Worm (Caenorhabditis elegans) whole organism, L2 larva: Measurements from ENCODE around the gene sqd-1.
"Not testable (repeated sequence)": the region's sequence is repeated elsewhere in the genome, so short reads cannot be mapped to it uniquely, and the experiment has no call there.

ENCODE experiments used
- R02D3.7 ChIP-seq: fragments of 150-350 bp; optimal IDR thresholded peaks from 2 replicates; lab custom pipeline; 2014; ENCODE audit warnings: missing biosample characterization, missing genetic modification characterization
- Y55F3AM.14 ChIP-seq: fragments of 200-800 bp; sonication (Bioruptor generic); optimal IDR thresholded peaks from 2 replicates; lab custom pipeline; 2018; ENCODE audit warnings: mild to moderate bottlenecking, missing genetic modification characterization, missing compliant biosample characterization
- ZK546.5 ChIP-seq: sonication (generic microtip); optimal IDR thresholded peaks from 2 replicates; lab custom pipeline; 2017; ENCODE audit warnings: missing biosample characterization, missing genetic modification characterization
- alr-1 ChIP-seq: fragments of 150-350 bp; optimal IDR thresholded peaks from 2 replicates; lab custom pipeline; 2014; ENCODE audit warnings: missing biosample characterization, missing genetic modification characterization
- aly-2 ChIP-seq: fragments of 150-350 bp; optimal IDR thresholded peaks from 2 replicates; lab custom pipeline; 2014; ENCODE audit warnings: missing biosample characterization, missing genetic modification characterization
- blmp-1 ChIP-seq: sonication (generic microtip); optimal IDR thresholded peaks from 2 replicates; lab custom pipeline; 2017; ENCODE audit warnings: missing genetic modification characterization, mild to moderate bottlenecking, missing compliant biosample characterization, antibody characterized with exemption, moderate library complexity; ENCODE audit not compliant: insufficient read depth
- ceh-16 ChIP-seq: fragments of 150-350 bp; optimal IDR thresholded peaks from 2 replicates; lab custom pipeline; 2014; ENCODE audit warnings: missing biosample characterization, missing genetic modification characterization
- ceh-82 ChIP-seq: fragments of 150-350 bp; optimal IDR thresholded peaks from 2 replicates; lab custom pipeline; 2014; ENCODE audit warnings: missing biosample characterization, missing genetic modification characterization
- crh-2 ChIP-seq: sonication (generic microtip); optimal IDR thresholded peaks from 2 replicates; lab custom pipeline; 2017; ENCODE audit warnings: missing biosample characterization, missing genetic modification characterization
- dmd-4 ChIP-seq: sonication (generic microtip); optimal IDR thresholded peaks from 2 replicates; lab custom pipeline; 2017; ENCODE audit warnings: missing biosample characterization, missing genetic modification characterization
- egl-27 ChIP-seq: sonication (generic microtip); optimal IDR thresholded peaks from 3 replicates; lab custom pipeline; 2017; ENCODE audit warnings: missing biosample characterization, missing genetic modification reagents, missing genetic modification characterization
- fos-1 ChIP-seq: fragments of 150-350 bp; optimal IDR thresholded peaks from 2 replicates; lab custom pipeline; 2014; ENCODE audit warnings: missing biosample characterization, missing genetic modification characterization
- gmeb-1 ChIP-seq: fragments of 150-350 bp; optimal IDR thresholded peaks from 2 replicates; lab custom pipeline; 2014; ENCODE audit warnings: missing biosample characterization, missing genetic modification characterization
- lin-39 ChIP-seq: fragments of 150-350 bp; optimal IDR thresholded peaks from 2 replicates; lab custom pipeline; 2014; ENCODE audit warnings: missing biosample characterization, missing genetic modification reagents, missing genetic modification characterization
- lsy-2 ChIP-seq, 2 experiments: fragments of 150-350 bp in 1 of 2; sonication (generic microtip) in 1 of 2; optimal IDR thresholded peaks; 2 replicates each; lab custom pipeline; 2014 to 2017; ENCODE audit warnings: missing biosample characterization in 2 of 2, missing genetic modification characterization in 2 of 2
- mab-5 ChIP-seq: fragments of 150-350 bp; optimal IDR thresholded peaks from 2 replicates; lab custom pipeline; 2014; ENCODE audit warnings: missing biosample characterization, missing genetic modification characterization
- mbf-1 ChIP-seq: sonication (generic microtip); optimal IDR thresholded peaks from 2 replicates; lab custom pipeline; 2017; ENCODE audit warnings: missing biosample characterization, missing genetic modification characterization
- mdl-1 ChIP-seq, 2 experiments: fragments of 150-350 bp in 1 of 2; sonication (generic microtip) in 1 of 2; optimal IDR thresholded peaks; 2 replicates each; lab custom pipeline; 2017; ENCODE audit warnings: missing biosample characterization in 2 of 2, missing genetic modification characterization in 2 of 2
- nhr-10 ChIP-seq: sonication (generic microtip); optimal IDR thresholded peaks from 2 replicates; lab custom pipeline; 2017; ENCODE audit warnings: missing biosample characterization, missing genetic modification characterization
- nhr-12 ChIP-seq: fragments of 150-350 bp; optimal IDR thresholded peaks from 2 replicates; lab custom pipeline; 2014; ENCODE audit warnings: missing biosample characterization, missing genetic modification characterization
- nhr-129 ChIP-seq: fragments of 150-350 bp; optimal IDR thresholded peaks from 2 replicates; lab custom pipeline; 2014; ENCODE audit warnings: missing biosample characterization, missing genetic modification characterization
- nhr-21 ChIP-seq: fragments of 150-350 bp; optimal IDR thresholded peaks from 2 replicates; lab custom pipeline; 2014; ENCODE audit warnings: missing biosample characterization, missing genetic modification characterization
- nhr-23 ChIP-seq: fragments of 150-350 bp; optimal IDR thresholded peaks from 2 replicates; lab custom pipeline; 2014; ENCODE audit warnings: missing biosample characterization, missing genetic modification reagents, missing genetic modification characterization
- nhr-237 ChIP-seq: fragments of 150-350 bp; optimal IDR thresholded peaks from 2 replicates; lab custom pipeline; 2014; ENCODE audit warnings: missing biosample characterization, missing genetic modification characterization
- nhr-25 ChIP-seq: fragments of 150-350 bp; sonication (generic microtip); optimal IDR thresholded peaks from 3 replicates; lab custom pipeline; 2014; ENCODE audit warnings: missing biosample characterization, missing genetic modification characterization
- nhr-77 ChIP-seq: fragments of 150-350 bp; optimal IDR thresholded peaks from 2 replicates; lab custom pipeline; 2014; ENCODE audit warnings: missing biosample characterization, missing genetic modification characterization
- sem-4 ChIP-seq: fragments of 150-350 bp; optimal IDR thresholded peaks from 2 replicates; lab custom pipeline; 2014; ENCODE audit warnings: missing biosample characterization, missing genetic modification reagents, missing genetic modification characterization
- skn-1 ChIP-seq: sonication (generic microtip); optimal IDR thresholded peaks from 2 replicates; lab custom pipeline; 2017; ENCODE audit warnings: missing biosample characterization, missing genetic modification characterization
- sma-3 ChIP-seq: sonication (generic microtip); optimal IDR thresholded peaks from 2 replicates; lab custom pipeline; 2016; ENCODE audit warnings: missing genetic modification reagents, missing genetic modification characterization, missing compliant biosample characterization
- sma-9 ChIP-seq, 2 experiments: fragments of 150-350 bp in 1 of 2; sonication (generic microtip) in 1 of 2; optimal IDR thresholded peaks; 2 replicates each; lab custom pipeline; 2014 to 2016; ENCODE audit warnings: missing genetic modification characterization in 2 of 2, mild to moderate bottlenecking in 1 of 2, missing biosample characterization in 1 of 2, missing compliant biosample characterization in 1 of 2, missing genetic modification reagents in 1 of 2, moderate library complexity in 1 of 2
- unc-55 ChIP-seq: fragments of 150-350 bp; sonication (generic microtip); optimal IDR thresholded peaks from 3 replicates; lab custom pipeline; 2014; ENCODE audit warnings: missing biosample characterization, missing genetic modification reagents, missing genetic modification characterization
- unc-62 ChIP-seq: fragments of 150-350 bp; optimal IDR thresholded peaks from 2 replicates; lab custom pipeline; 2014; ENCODE audit warnings: missing biosample characterization, missing genetic modification reagents, missing genetic modification characterization
- zag-1 ChIP-seq: fragments of 150-350 bp; optimal IDR thresholded peaks from 2 replicates; lab custom pipeline; 2014; ENCODE audit warnings: missing biosample characterization, missing genetic modification characterization
- ztf-11 ChIP-seq: sonication (generic microtip); optimal IDR thresholded peaks from 2 replicates; lab custom pipeline; 2017; ENCODE audit warnings: missing biosample characterization, missing genetic modification characterization
- ztf-4 ChIP-seq: fragments of 150-350 bp; optimal IDR thresholded peaks from 2 replicates; lab custom pipeline; 2014; ENCODE audit warnings: missing biosample characterization, missing genetic modification characterization

The sqd-1 gene

ce11 chrIV:6347213-6347612 lies 23.2 kb downstream of the sqd-1 start, which contains the start of gene Y73B6BL.289:
Gene Y73B6BL.289 (plus strand): TSS chrIV:6347513.
- TF ChIP-seq nhr-23, sem-4, dmd-4 (tag; lab: Kevin White, UChicago): not testable (repeated sequence)

- TF ChIP-seq sma-9 (GFP tag; optimal IDR thresholded peaks at IDR 0.05; lab: Kevin White, UChicago): no peak
- TF ChIP-seq sma-9 (tag; optimal IDR thresholded peaks at IDR 0.05; lab: Kevin White, UChicago): no peak
- TF ChIP-seq, all 48 proteins: peak for 0
These were observed 37.7 kb downstream of the sqd-1 start, which contains the start of gene Y73B6BL.47 for ce11 chrIV:6361668-6362067. Gene Y73B6BL.47 (plus strand): TSS chrIV:6361968.

- TF ChIP-seq ztf-11 (tag; lab: Kevin White, UChicago) (no peak), gmeb-1 (tag; lab: Kevin White, UChicago) (no peak), nhr-21 (tag; lab: Kevin White, UChicago) (no peak), zag-1 (tag; lab: Kevin White, UChicago) (no peak), nhr-23 (tag; lab: Kevin White, UChicago) (no peak)
These were observed 39.6 kb downstream of the sqd-1 start for ce11 chrIV:6363604-6364003.

ce11 chrIV:6365045-6365444 lies 41.1 kb downstream of the sqd-1 start, which contains the start of gene Y73B6BL.270:
Gene Y73B6BL.270 (plus strand): TSS chrIV:6365345.
- TF ChIP-seq ztf-4 (tag; lab: Kevin White, UChicago): no peak
- no peak for TF ChIP-seq zag-1 (tag; lab: Kevin White, UChicago)
- TF ChIP-seq sma-9 (GFP tag; optimal IDR thresholded peaks at IDR 0.05; lab: Kevin White, UChicago): no peak
- TF ChIP-seq sma-9 (tag; optimal IDR thresholded peaks at IDR 0.05; lab: Kevin White, UChicago): no peak
- TF ChIP-seq lin-39 (tag; lab: Kevin White, UChicago): no peak
- no peak for TF ChIP-seq ZK546.5 (tag; lab: Kevin White, UChicago)
- no peak for TF ChIP-seq mab-5 (tag; lab: Kevin White, UChicago)
- TF ChIP-seq Y55F3AM.14 (GFP tag; lab: Kevin White, UChicago): no peak
- TF ChIP-seq fos-1 (tag; lab: Kevin White, UChicago): no peak
- TF ChIP-seq nhr-77 (tag; lab: Kevin White, UChicago): no peak
- no peak for TF ChIP-seq nhr-10 (tag; lab: Kevin White, UChicago)

- TF ChIP-seq ZK546.5 (tag; lab: Kevin White, UChicago) (no peak), zag-1 (tag; lab: Kevin White, UChicago) (peak; percentile 5), fos-1 (tag; lab: Kevin White, UChicago) (no peak), ceh-16 (no peak), unc-62 (GFP tag; lab: Kevin White, UChicago) (no peak)
These were observed 42.1 kb downstream of the sqd-1 start for ce11 chrIV:6366032-6366431.

- TF ChIP-seq R02D3.7 (no peak), gmeb-1 (tag; lab: Kevin White, UChicago) (peak; percentile 82), ceh-16 (no peak), lsy-2 (tag; optimal IDR thresholded peaks at IDR 0.05; lab: Kevin White, UChicago) (peak in 1 of 2 experiments; percentile 48), alr-1 (tag; lab: Kevin White, UChicago) (no peak), ZK546.5 (tag; lab: Kevin White, UChicago) (no peak), unc-55 (GFP tag; lab: Kevin White, UChicago) (peak; percentile 26), sma-3 (GFP tag; lab: Kevin White, UChicago) (peak; percentile 37), nhr-23 (tag; lab: Kevin White, UChicago) (no peak), nhr-12 (tag; lab: Kevin White, UChicago) (no peak), zag-1 (tag; lab: Kevin White, UChicago) (no peak), blmp-1 (tag; lab: Kevin White, UChicago) (no peak), dmd-4 (tag; lab: Kevin White, UChicago) (no peak), sma-9 (GFP tag; optimal IDR thresholded peaks at IDR 0.05; lab: Kevin White, UChicago) (peak; percentile 7), sma-9 (tag; optimal IDR thresholded peaks at IDR 0.05; lab: Kevin White, UChicago) (no peak), nhr-129 (tag; lab: Kevin White, UChicago) (no peak), egl-27 (tag; lab: Kevin White, UChicago) (no peak), mbf-1 (tag; lab: Kevin White, UChicago) (no peak), fos-1 (tag; lab: Kevin White, UChicago) (no peak), skn-1 (tag; lab: Kevin White, UChicago) (no peak), sem-4 (tag; lab: Kevin White, UChicago) (no peak), aly-2 (no peak), nhr-25 (tag; lab: Kevin White, UChicago) (peak; percentile 43), mdl-1 (tag; optimal IDR thresholded peaks at IDR 0.05; lab: Kevin White, UChicago) (no peak), nhr-237 (no peak), nhr-10 (tag; lab: Kevin White, UChicago) (no peak), crh-2 (tag; lab: Kevin White, UChicago) (peak; percentile 0), mab-5 (tag; lab: Kevin White, UChicago) (no peak), ceh-82 (no peak)
These were observed 45.5 kb downstream of the sqd-1 start for ce11 chrIV:6369489-6369888.
